Worm (Caenorhabditis elegans): ENCODE measurements around the gene pah-1.

Gene pah-1

ce11 chrII:8744555-8745448, 22.0 kb downstream of the pah-1 start:
- no peak for TF ChIP-seq nhr-232 (tag; optimal IDR thresholded peaks at IDR 0.05)
- no peak for TF ChIP-seq lim-6 (tag; optimal IDR thresholded peaks at IDR 0.05)
- no peak for TF ChIP-seq ahr-1 (tag; optimal IDR thresholded peaks at IDR 0.05)
- TF ChIP-seq odd-2 (tag; optimal IDR thresholded peaks at IDR 0.05): no peak
- no peak for TF ChIP-seq ets-4 (tag; optimal IDR thresholded peaks at IDR 0.05)
- TF ChIP-seq unc-86 (tag; optimal IDR thresholded peaks at IDR 0.05): no peak
- no peak for TF ChIP-seq ceh-34 (tag; optimal IDR thresholded peaks at IDR 0.05)
- no peak for TF ChIP-seq sox-2 (GFP tag; IDR thresholded peaks at IDR 0.05)
- TF ChIP-seq eyg-1 (tag; optimal IDR thresholded peaks at IDR 0.05): no peak
- no peak for TF ChIP-seq ceh-18 (tag; optimal IDR thresholded peaks at IDR 0.05)
- TF ChIP-seq dve-1 (tag; optimal IDR thresholded peaks at IDR 0.05): no peak
- no peak for TF ChIP-seq T23F11.4 (GFP tag; optimal IDR thresholded peaks at IDR 0.05)
- TF ChIP-seq ama-1 (optimal IDR thresholded peaks at IDR 0.05): no peak
- TF ChIP-seq Y22D7AL.16 (tag; optimal IDR thresholded peaks at IDR 0.05): no peak
- no peak for TF ChIP-seq dmd-4 (tag; optimal IDR thresholded peaks at IDR 0.05; ENCODE audit: borderline replicate concordance)
- TF ChIP-seq ref-2 (tag; optimal IDR thresholded peaks at IDR 0.05): no peak
- TF ChIP-seq unc-55 (GFP tag; optimal IDR thresholded peaks at IDR 0.05): no peak

ce11 chrII:8743379-8744173, 23.2 kb downstream of the pah-1 start, which contains the start of gene mak-1:
Gene mak-1, plus strand, starts transcription at chrII:8744071.
- TF ChIP-seq rnt-1 (tag; optimal IDR thresholded peaks at IDR 0.05): peak; percentile 4
- no peak for TF ChIP-seq ceh-45 (GFP tag; IDR thresholded peaks at IDR 0.05)
- no peak for TF ChIP-seq K02D7.2 (tag; optimal IDR thresholded peaks at IDR 0.05)
- TF ChIP-seq nfya-1 (tag; optimal IDR thresholded peaks at IDR 0.05): peak; percentile 32
- TF ChIP-seq ceh-18 (tag; optimal IDR thresholded peaks at IDR 0.05): peak; percentile 68
- no peak for TF ChIP-seq odd-2 (tag; optimal IDR thresholded peaks at IDR 0.05)
- no peak for TF ChIP-seq hlh-13 (GFP tag; optimal IDR thresholded peaks at IDR 0.05)
- no peak for TF ChIP-seq nhr-11 (tag; optimal IDR thresholded peaks at IDR 0.05)
- peak; percentile 41 for TF ChIP-seq C08G9.2 (tag; optimal IDR thresholded peaks at IDR 0.05)

ce11 chrII:8742972-8743371, 23.8 kb downstream of the pah-1 start:
- TF ChIP-seq npax-4 (tag; optimal IDR thresholded peaks at IDR 0.05): no peak
- TF ChIP-seq unc-42 (tag; optimal IDR thresholded peaks at IDR 0.05): peak; percentile 40
- TF ChIP-seq hlh-8 (tag; optimal IDR thresholded peaks at IDR 0.05): no peak
- TF ChIP-seq tbx-7 (tag; optimal IDR thresholded peaks at IDR 0.05): no peak
- peak; percentile 2 for TF ChIP-seq ceh-48 (tag; optimal IDR thresholded peaks at IDR 0.05)
- no peak for TF ChIP-seq sox-4 (tag; optimal IDR thresholded peaks at IDR 0.05)
- TF ChIP-seq ref-2 (tag; optimal IDR thresholded peaks at IDR 0.05): no peak
- no peak for TF ChIP-seq che-1 (tag; optimal IDR thresholded peaks at IDR 0.05)
- no peak for TF ChIP-seq pha-2 (tag; optimal IDR thresholded peaks at IDR 0.05)
- TF ChIP-seq hlh-30 (tag; optimal IDR thresholded peaks at IDR 0.05; ENCODE audit: insufficient read depth): peak; percentile 25
- TF ChIP-seq ahr-1 (tag; optimal IDR thresholded peaks at IDR 0.05): no peak
